Fruit fly (Drosophila melanogaster) whole organism, embryonic: ENCODE data around the gene bwa.

Experiments used
- Awh ChIP-seq: fragments of 200-800 bp; sonication (Bioruptor generic); IDR thresholded peaks from 2 replicates; pipeline ENCODE4, ENCODE4 v1.3.6; 2022; ENCODE audit warnings: missing biosample characterization, missing genetic modification characterization
- B-H1 ChIP-seq: fragments of 200-800 bp; sonication (Bioruptor generic); IDR thresholded peaks from 3 replicates; pipeline ENCODE4 v1.3.6; 2022; ENCODE audit warnings: missing biosample characterization, missing genetic modification characterization
- BEAF-32 ChIP-seq: fragments of 200-800 bp; sonication (Bioruptor generic); optimal IDR thresholded peaks from 3 replicates; lab custom pipeline; 2017; ENCODE audit warnings: missing biosample characterization, missing genetic modification characterization, mild to moderate bottlenecking, moderate library complexity, missing genetic modification reagents
- Bteb2 ChIP-seq: fragments of 200-800 bp; sonication (Bioruptor generic); optimal IDR thresholded peaks from 2 replicates; lab custom pipeline; 2016; ENCODE audit warnings: missing biosample characterization, missing genetic modification characterization
- CG10979 ChIP-seq: fragments of 200-800 bp; sonication (Bioruptor generic); optimal IDR thresholded peaks from 2 replicates; lab custom pipeline; 2018; ENCODE audit warnings: missing biosample characterization, mild to moderate bottlenecking, missing genetic modification characterization, moderate library complexity
- CG11093 ChIP-seq: fragments of 200-800 bp; sonication (Bioruptor generic); IDR thresholded peaks from 3 replicates; pipeline ENCODE4 v1.3.6; 2022; ENCODE audit warnings: missing biosample characterization, missing genetic modification characterization
- CG1233 ChIP-seq: fragments of 200-800 bp; sonication (Bioruptor generic); optimal IDR thresholded peaks from 4 replicates; lab custom pipeline; 2018; ENCODE audit warnings: missing biosample characterization, mild to moderate bottlenecking, missing genetic modification characterization
- CG12659 ChIP-seq: fragments of 200-800 bp; sonication (Bioruptor generic); optimal IDR thresholded peaks from 3 replicates; lab custom pipeline; 2017; ENCODE audit warnings: mild to moderate bottlenecking, missing biosample characterization, missing genetic modification reagents, missing genetic modification characterization
- CG13424 ChIP-seq: fragments of 200-800 bp; sonication (Bioruptor generic); optimal IDR thresholded peaks from 2 replicates; lab custom pipeline; 2019; ENCODE audit warnings: missing biosample characterization, mild to moderate bottlenecking, missing genetic modification characterization, moderate library complexity
- CG14014 ChIP-seq: fragments of 200-800 bp; sonication (Bioruptor generic); IDR thresholded peaks from 2 replicates; pipeline ENCODE4 v1.3.6; 2022; ENCODE audit warnings: missing biosample characterization, missing genetic modification characterization
- CG14667 ChIP-seq: fragments of 200-800 bp; sonication (Bioruptor generic); IDR thresholded peaks from 2 replicates; pipeline ENCODE4 v1.3.6; 2022; ENCODE audit warnings: missing biosample characterization, missing genetic modification characterization
- CG15011 ChIP-seq: fragments of 200-800 bp; sonication (Bioruptor generic); optimal IDR thresholded peaks from 3 replicates; lab custom pipeline; 2018; ENCODE audit warnings: missing biosample characterization, mild to moderate bottlenecking, missing genetic modification characterization
- CG16813 ChIP-seq: fragments of 200-800 bp; sonication (Bioruptor generic); IDR thresholded peaks from 3 replicates; pipeline ENCODE4 v1.3.6; 2022; ENCODE audit warnings: missing biosample characterization, missing genetic modification characterization; ENCODE audit not compliant: partially characterized antibody
- CG3281 ChIP-seq: fragments of 200-800 bp; sonication (Bioruptor generic); optimal IDR thresholded peaks from 3 replicates; lab custom pipeline; 2017; ENCODE audit warnings: missing biosample characterization, mild to moderate bottlenecking, missing genetic modification characterization
- CG33557 ChIP-seq: fragments of 200-800 bp; sonication (Bioruptor generic); optimal IDR thresholded peaks from 2 replicates; lab custom pipeline; 2019; ENCODE audit warnings: missing biosample characterization, mild to moderate bottlenecking, missing genetic modification characterization, moderate library complexity
- CG43689 ChIP-seq: fragments of 200-800 bp; sonication (Bioruptor generic); IDR thresholded peaks from 2 replicates; pipeline ENCODE4 v1.3.6; 2022; ENCODE audit warnings: missing biosample characterization, missing genetic modification characterization
- CG4424 ChIP-seq: fragments of 200-800 bp; sonication (Bioruptor generic); optimal IDR thresholded peaks from 3 replicates; lab custom pipeline; 2016; ENCODE audit warnings: missing biosample characterization, missing genetic modification characterization
- CG4707 ChIP-seq: fragments of 200-800 bp; sonication (Bioruptor generic); optimal IDR thresholded peaks from 2 replicates; lab custom pipeline; 2018; ENCODE audit warnings: missing biosample characterization, mild to moderate bottlenecking, missing genetic modification characterization, moderate library complexity
- CG8765 ChIP-seq: fragments of 200-800 bp; sonication (Bioruptor generic); IDR thresholded peaks from 2 replicates; pipeline ENCODE4 v1.3.6; 2022; ENCODE audit warnings: missing biosample characterization, missing genetic modification characterization
- ERR ChIP-seq: fragments of 200-800 bp; sonication (Bioruptor generic); optimal IDR thresholded peaks from 2 replicates; lab custom pipeline; 2016; ENCODE audit warnings: missing biosample characterization, missing genetic modification characterization
- Fer2 ChIP-seq: fragments of 200-800 bp; sonication (Bioruptor generic); optimal IDR thresholded peaks from 2 replicates; lab custom pipeline; 2018; ENCODE audit warnings: missing biosample characterization, mild to moderate bottlenecking, missing genetic modification characterization, moderate library complexity
- HLHmδ ChIP-seq: fragments of 200-800 bp; sonication (Bioruptor generic); optimal IDR thresholded peaks from 2 replicates; lab custom pipeline; 2018; ENCODE audit warnings: missing biosample characterization, mild to moderate bottlenecking, missing genetic modification characterization, moderate library complexity
- MESR4 ChIP-seq: fragments of 200-800 bp; sonication (Bioruptor generic); optimal IDR thresholded peaks from 2 replicates; lab custom pipeline; 2018; ENCODE audit warnings: missing biosample characterization, mild to moderate bottlenecking, missing genetic modification characterization, moderate library complexity
- Mad ChIP-seq: fragments of 200-800 bp; sonication (Bioruptor generic); optimal IDR thresholded peaks from 2 replicates; lab custom pipeline; 2016; ENCODE audit warnings: missing biosample characterization, missing genetic modification characterization
- NK7.1 ChIP-seq: fragments of 200-800 bp; sonication (Bioruptor generic); optimal IDR thresholded peaks from 3 replicates; lab custom pipeline; 2016; ENCODE audit warnings: missing biosample characterization, missing genetic modification characterization
- Rfx ChIP-seq: fragments of 200-800 bp; sonication (Bioruptor generic); IDR thresholded peaks from 2 replicates; pipeline ENCODE4 v1.3.6; 2022; ENCODE audit warnings: missing biosample characterization, missing genetic modification characterization
- Tbp ChIP-seq: fragments of >200 bp; optimal IDR thresholded peaks from 2 replicates; lab custom pipeline; 2018; ENCODE audit warnings: missing biosample characterization, missing genetic modification characterization
- YL-1 ChIP-seq: fragments of 200-800 bp; sonication (Bioruptor generic); optimal IDR thresholded peaks from 3 replicates; lab custom pipeline; 2017; ENCODE audit warnings: missing biosample characterization, mild to moderate bottlenecking, missing genetic modification characterization
- ap ChIP-seq: fragments of 200-800 bp; sonication (Bioruptor generic); IDR thresholded peaks from 2 replicates; pipeline ENCODE4 v1.3.6; 2022; ENCODE audit warnings: missing biosample characterization, missing genetic modification characterization
- caup ChIP-seq: fragments of 200-800 bp; sonication (Bioruptor generic); optimal IDR thresholded peaks from 3 replicates; lab custom pipeline; 2017; ENCODE audit warnings: missing biosample characterization, mild to moderate bottlenecking, missing genetic modification characterization, moderate library complexity; ENCODE audit not compliant: severe bottlenecking
- corto ChIP-seq: fragments of 200-800 bp; sonication (Bioruptor generic); optimal IDR thresholded peaks from 2 replicates; lab custom pipeline; 2016; ENCODE audit warnings: missing biosample characterization, mild to moderate bottlenecking, missing genetic modification characterization, moderate library complexity
- croc ChIP-seq: fragments of 200-800 bp; sonication (Bioruptor generic); conservative IDR thresholded peaks from 3 replicates; pipeline ENCODE4 v1.3.6; 2022; ENCODE audit warnings: missing biosample characterization, missing genetic modification characterization
- da ChIP-seq: fragments of 200-800 bp; sonication (Bioruptor generic); optimal IDR thresholded peaks from 2 replicates; lab custom pipeline; 2016; ENCODE audit warnings: missing biosample characterization, missing genetic modification characterization
- danr ChIP-seq: fragments of 200-800 bp; sonication (Bioruptor generic); IDR thresholded peaks from 2 replicates; pipeline ENCODE4 v1.3.6; 2022; ENCODE audit warnings: missing biosample characterization, missing genetic modification characterization
- dysf ChIP-seq: fragments of 200-800 bp; sonication (Bioruptor generic); IDR thresholded peaks from 3 replicates; pipeline ENCODE4 v1.3.6; 2022; ENCODE audit warnings: missing biosample characterization, missing genetic modification characterization
- esg ChIP-seq: fragments of 200-800 bp; sonication (Bioruptor generic); conservative IDR thresholded peaks from 2 replicates; pipeline ENCODE4 v1.3.6; 2022; ENCODE audit warnings: missing biosample characterization, missing genetic modification characterization
- gem ChIP-seq: fragments of 200-800 bp; sonication (Bioruptor generic); optimal IDR thresholded peaks from 2 replicates; lab custom pipeline; 2019; ENCODE audit warnings: missing biosample characterization, mild to moderate bottlenecking, missing genetic modification characterization, moderate library complexity
- lab ChIP-seq: fragments of 200-800 bp; sonication (Bioruptor generic); optimal IDR thresholded peaks from 3 replicates; lab custom pipeline; 2017; ENCODE audit warnings: missing biosample characterization, missing genetic modification characterization, mild to moderate bottlenecking, moderate library complexity, missing genetic modification reagents
- lov ChIP-seq, 2 experiments: fragments of 200-800 bp in 1 of 2; fragments of >200 bp in 1 of 2; sonication (Bioruptor generic) in 1 of 2; IDR thresholded peaks in 1 of 2; optimal IDR thresholded peaks in 1 of 2; 2 replicates in 1 of 2; 3 replicates in 1 of 2; pipeline versions ENCODE4 v1.3.6 to Lab custom; 2017 to 2022; ENCODE audit warnings: missing biosample characterization in 1 of 2, missing genetic modification characterization in 1 of 2
- maf-S ChIP-seq: fragments of 200-800 bp; sonication (Bioruptor generic); optimal IDR thresholded peaks from 2 replicates; lab custom pipeline; 2016; ENCODE audit warnings: missing biosample characterization, missing genetic modification characterization
- nerfin-1 ChIP-seq: fragments of 200-800 bp; sonication (Bioruptor generic); optimal IDR thresholded peaks from 3 replicates; lab custom pipeline; 2019; ENCODE audit warnings: missing biosample characterization, mild to moderate bottlenecking, missing genetic modification characterization, moderate library complexity
- pan ChIP-seq, 4 experiments: fragments of >200 bp in 3 of 4; fragments of 200-800 bp in 1 of 4; sonication (Bioruptor generic) in 1 of 4; optimal IDR thresholded peaks in 3 of 4; IDR thresholded peaks in 1 of 4; 2 replicates each; pipeline versions ENCODE4 v1.3.6 to Lab custom; 2017 to 2022; ENCODE audit warnings: missing biosample characterization in 2 of 4, missing genetic modification characterization in 2 of 4, mixed read lengths in 1 of 4
- scrt ChIP-seq: fragments of 200-800 bp; sonication (Bioruptor generic); optimal IDR thresholded peaks from 2 replicates; lab custom pipeline; 2018; ENCODE audit warnings: missing biosample characterization, mild to moderate bottlenecking, missing genetic modification characterization, moderate library complexity
- ssp ChIP-seq: fragments of 200-800 bp; sonication (Bioruptor generic); IDR thresholded peaks from 2 replicates; pipeline ENCODE4 v1.3.6; 2022; ENCODE audit warnings: missing biosample characterization, missing genetic modification characterization
- vfl ChIP-seq: fragments of 200-800 bp; sonication (Bioruptor generic); optimal IDR thresholded peaks from 2 replicates; lab custom pipeline; 2016; ENCODE audit warnings: missing biosample characterization, missing genetic modification characterization
- zen ChIP-seq: fragments of 200-800 bp; sonication (Bioruptor generic); optimal IDR thresholded peaks from 3 replicates; lab custom pipeline; 2018; ENCODE audit warnings: missing biosample characterization, mild to moderate bottlenecking, missing genetic modification characterization, moderate library complexity
- zfh1 ChIP-seq: fragments of 200-800 bp; sonication (Bioruptor generic); IDR thresholded peaks from 3 replicates; pipeline ENCODE4 v1.3.6; 2022; ENCODE audit warnings: missing biosample characterization, missing genetic modification characterization

The bwa gene

DNA sequence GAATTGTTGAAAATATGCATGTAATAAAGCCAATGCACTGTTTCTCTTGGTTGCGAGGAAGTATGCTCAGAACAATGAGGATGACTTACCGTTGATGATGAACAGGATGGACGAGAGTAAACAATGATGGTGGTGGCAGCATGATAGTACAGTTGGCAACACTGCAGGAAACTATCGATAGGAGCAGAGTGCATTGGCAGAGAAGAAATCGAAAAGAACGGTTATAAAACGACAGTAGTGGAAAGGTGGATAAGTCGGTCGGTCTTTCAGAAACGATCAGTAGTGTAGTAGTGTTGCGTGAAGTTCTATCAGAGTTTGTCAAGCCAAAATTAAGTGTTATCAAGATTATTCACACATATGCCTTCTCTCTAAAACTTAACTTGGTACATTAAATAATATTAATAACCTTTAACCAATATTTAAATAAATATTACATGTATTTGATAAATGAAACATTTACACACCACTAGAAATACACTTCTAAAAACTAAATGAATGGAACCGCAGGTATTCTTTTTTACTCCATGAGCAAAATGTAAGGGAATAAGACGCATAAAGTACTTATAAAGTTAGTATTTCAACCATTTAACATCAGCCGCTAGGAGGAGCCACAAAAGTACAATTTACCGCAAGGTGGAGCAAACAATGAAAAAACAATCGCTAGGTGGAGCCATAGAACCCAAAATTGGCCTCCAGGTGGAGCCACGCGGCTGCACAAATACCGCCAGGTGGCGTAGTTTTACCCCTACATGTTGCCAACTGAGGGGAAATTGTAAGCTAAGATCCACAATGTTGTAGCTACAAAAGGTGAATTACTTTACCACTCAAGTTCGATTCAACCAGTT is 54.4 kb downstream of the bwa start (continued):
- peak; percentile 60 for TF ChIP-seq CG12659 (GFP tag; lab: Kevin White, UChicago)
- peak; percentile 76 for TF ChIP-seq esg
- TF ChIP-seq CG14014 (GFP tag; lab: Robert Waterston, UW), result peak; percentile 83
- no peak for TF ChIP-seq YL-1 (GFP tag; lab: Kevin White, UChicago)
- TF ChIP-seq Mad (GFP tag; lab: Kevin White, UChicago), result peak; percentile 76
- no peak; the same call in 2 of the 3 replicates for TF ChIP-seq B-H1 (GFP tag; lab: Robert Waterston, UW)
- TF ChIP-seq maf-S (GFP tag; lab: Kevin White, UChicago), result peak; percentile 90
- TF ChIP-seq croc (GFP tag; lab: Robert Waterston, UW), result peak; percentile 84; the same call in 2 of the 3 replicates
- peak; percentile 69 for TF ChIP-seq Bteb2 (GFP tag; lab: Kevin White, UChicago)
- TF ChIP-seq CG4424 (GFP tag; lab: Kevin White, UChicago), result peak; percentile 80
- TF ChIP-seq CG11093, result peak; percentile 83; the same call in 2 of the 3 replicates
- TF ChIP-seq CG4707 (GFP tag; lab: Kevin White, UChicago), result peak; percentile 41
- TF ChIP-seq CG10979 (tag; lab: Kevin White, UChicago), result peak; percentile 65
- TF ChIP-seq dysf (GFP tag; lab: Robert Waterston, UW), result peak; percentile 93
- TF ChIP-seq HLHmδ (GFP tag; lab: Kevin White, UChicago), result peak; percentile 91
- TF ChIP-seq BEAF-32 (GFP tag; lab: Kevin White, UChicago), result peak; percentile 76
- TF ChIP-seq zen (tag; lab: Kevin White, UChicago), result peak; percentile 76
- TF ChIP-seq da (GFP tag; lab: Kevin White, UChicago), result peak; percentile 90
- TF ChIP-seq vfl (GFP tag; lab: Kevin White, UChicago), result peak; percentile 49
- peak; percentile 42 for TF ChIP-seq CG33557 (GFP tag; lab: Kevin White, UChicago)
- TF ChIP-seq zfh1, result peak; percentile 96
- TF ChIP-seq CG16813, result peak; percentile 84
- no peak for TF ChIP-seq lov (optimal IDR thresholded peaks at IDR 0.05; lab: Kevin White, UChicago)
- TF ChIP-seq lov (GFP tag; IDR thresholded peaks at IDR 0.05; lab: Robert Waterston, UW), result peak; percentile 92
- TF ChIP-seq CG14667 (GFP tag; lab: Robert Waterston, UW), result peak; percentile 95
- peak; percentile 85 for TF ChIP-seq caup
- peak; percentile 71 for TF ChIP-seq CG1233 (GFP tag; lab: Kevin White, UChicago)
- TF ChIP-seq Tbp, result peak; percentile 20
- peak; percentile 82 for TF ChIP-seq danr (GFP tag; lab: Robert Waterston, UW)
- TF ChIP-seq scrt (GFP tag; lab: Kevin White, UChicago), result peak; percentile 6
- TF ChIP-seq CG43689, result peak; percentile 60
- TF ChIP-seq CG15011 (GFP tag; lab: Kevin White, UChicago), result peak; percentile 22
- peak; percentile 88 for TF ChIP-seq ssp (GFP tag; lab: Robert Waterston, UW)
- peak; percentile 99 for TF ChIP-seq Rfx (GFP tag; lab: Robert Waterston, UW)
- no peak for TF ChIP-seq MESR4 (GFP tag; lab: Kevin White, UChicago)
- TF ChIP-seq nerfin-1 (tag; lab: Kevin White, UChicago), result no peak
- TF ChIP-seq ERR, result peak; percentile 59
- TF ChIP-seq pan (optimal IDR thresholded peaks at IDR 0.05; lab: Kevin White, UChicago), result no peak
- peak in 1 of 2 experiments; percentile 86 for TF ChIP-seq pan (GFP tag; optimal IDR thresholded peaks at IDR 0.05 in 1 of 2, IDR thresholded peaks at IDR 0.05 in 1 of 2)
- peak; percentile 56 for TF ChIP-seq CG3281
- TF ChIP-seq Awh (GFP tag; lab: Robert Waterston, UW), result peak; percentile 91
- TF ChIP-seq gem (tag; lab: Kevin White, UChicago), result peak; percentile 83
- TF ChIP-seq lab, result peak; percentile 70
- no peak for TF ChIP-seq corto
- peak; percentile 87 for TF ChIP-seq ap (GFP tag; lab: Robert Waterston, UW)
- TF ChIP-seq NK7.1, result peak; percentile 90
- TF ChIP-seq CG8765 (GFP tag; lab: Robert Waterston, UW), result peak; percentile 85
- TF ChIP-seq Fer2 (tag; lab: Kevin White, UChicago), result peak; percentile 51
- TF ChIP-seq CG13424 (tag; lab: Kevin White, UChicago), result peak; percentile 79
